Worm (Caenorhabditis elegans): Measurements from ENCODE around the gene E03H12.4.

- no peak for TF ChIP-seq F39B2.1 (GFP tag; IDR thresholded peaks at IDR 0.05)
- no peak for TF ChIP-seq dpl-1 (GFP tag; optimal IDR thresholded peaks at IDR 0.05)
- no peak for TF ChIP-seq ceh-58 (GFP tag; IDR thresholded peaks at IDR 0.05)
- no peak for TF ChIP-seq gei-17 (GFP tag; optimal IDR thresholded peaks at IDR 0.05)
- TF ChIP-seq unc-62 (GFP tag; optimal IDR thresholded peaks at IDR 0.05), result no peak
- no peak for TF ChIP-seq pha-4 (tag; optimal IDR thresholded peaks at IDR 0.05)
- TF ChIP-seq attf-5 (GFP tag; optimal IDR thresholded peaks at IDR 0.05), result no peak
- no peak for TF ChIP-seq ama-1 (optimal IDR thresholded peaks at IDR 0.05)
- TF ChIP-seq ama-1 (GFP tag; optimal IDR thresholded peaks at IDR 0.05), result no peak
- TF ChIP-seq unc-130 (GFP tag; optimal IDR thresholded peaks at IDR 0.05), result no peak
- no peak for TF ChIP-seq B0261.1 (tag; optimal IDR thresholded peaks at IDR 0.05)
These were observed 1.4 kb downstream of the E03H12.4 start, which contains the start of gene clec-176 for ce11 chrIV:4983746-4984145.

Data from whole organism, young adult.